Fruit fly (Drosophila melanogaster) Kc167 (cell line): ENCODE results near the gene Fst.

Experiments used
- Myc ChIP-seq: fragments of >200 bp; optimal IDR thresholded peaks from 2 replicates; lab custom pipeline; 2017; ENCODE audit warnings: missing external identifiers
- ttk ChIP-seq: sonication (Bioruptor generic); optimal IDR thresholded peaks from 2 replicates; lab custom pipeline; 2017; ENCODE audit warnings: missing external identifiers

DNA sequence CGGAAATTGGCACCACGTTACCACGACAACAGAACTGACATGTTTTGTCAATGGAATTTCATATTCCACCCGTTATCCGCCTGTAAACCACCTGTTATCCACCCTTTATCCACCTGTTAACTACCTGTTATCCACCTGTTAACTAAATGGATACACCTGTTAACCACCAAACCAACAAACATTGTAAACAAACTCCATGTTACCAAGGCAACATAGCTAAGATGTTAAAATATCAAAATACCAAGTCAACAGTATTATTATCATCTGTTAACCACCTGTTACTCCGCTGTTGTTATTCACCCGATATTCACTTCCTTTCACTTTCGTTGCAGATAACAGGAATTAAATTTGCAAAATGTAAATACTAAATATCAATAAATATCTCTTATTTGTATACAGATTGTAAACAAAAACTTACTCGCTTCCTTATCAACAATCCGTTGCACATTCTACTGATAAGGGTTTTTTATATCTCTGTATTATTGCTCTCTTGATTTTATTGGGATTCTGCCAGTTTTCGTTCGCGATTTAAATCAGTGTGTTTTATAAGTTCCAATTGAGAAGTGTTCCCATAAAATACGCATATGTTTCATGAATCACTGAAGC lies 29.1 kb upstream of the Fst start, which contains the start of gene Nepl12:
- TF ChIP-seq Myc (no peak), ttk (lab: Kevin White, UChicago) (no peak)
